Fruit fly (Drosophila melanogaster) whole organism, pupa: ENCODE data around the gene Ccz1.

Source experiments
- CG10348 ChIP-seq: fragments of 200-800 bp; sonication (Bioruptor generic); IDR thresholded peaks from 2 replicates; pipeline ENCODE4 v1.3.6; 2022; ENCODE audit warnings: missing biosample characterization, missing genetic modification characterization
- CG12605 ChIP-seq: fragments of 200-800 bp; sonication (Bioruptor generic); IDR thresholded peaks from 2 replicates; pipeline ENCODE4 v1.3.6; 2022; ENCODE audit warnings: missing biosample characterization, missing genetic modification characterization
- CG13204 ChIP-seq: fragments of 200-800 bp; sonication (Bioruptor generic); optimal IDR thresholded peaks from 2 replicates; lab custom pipeline; 2018; ENCODE audit warnings: missing biosample characterization, mild to moderate bottlenecking, missing genetic modification characterization, moderate library complexity
- CG14655 ChIP-seq: fragments of 200-800 bp; sonication (Bioruptor generic); optimal IDR thresholded peaks from 3 replicates; lab custom pipeline; 2017; ENCODE audit warnings: mild to moderate bottlenecking, missing biosample characterization, missing genetic modification reagents, missing genetic modification characterization
- CG15710 ChIP-seq: fragments of 200-800 bp; sonication (Bioruptor generic); optimal IDR thresholded peaks from 2 replicates; lab custom pipeline; 2018; ENCODE audit warnings: missing biosample characterization, mild to moderate bottlenecking, missing genetic modification characterization, moderate library complexity
- CG17806 ChIP-seq: fragments of 200-800 bp; sonication (Bioruptor generic); optimal IDR thresholded peaks from 2 replicates; lab custom pipeline; 2018; ENCODE audit warnings: missing biosample characterization, mild to moderate bottlenecking, missing genetic modification characterization, moderate library complexity
- CG32121 ChIP-seq: fragments of 200-800 bp; sonication (Bioruptor generic); IDR thresholded peaks from 2 replicates; pipeline ENCODE4 v1.3.6; 2022; ENCODE audit warnings: missing biosample characterization, missing genetic modification characterization
- CG34367 ChIP-seq: fragments of 200-800 bp; sonication (Bioruptor generic); optimal IDR thresholded peaks from 2 replicates; lab custom pipeline; 2018; ENCODE audit warnings: missing biosample characterization, mild to moderate bottlenecking, missing genetic modification characterization
- CG4496 ChIP-seq: fragments of 200-800 bp; sonication (Bioruptor generic); IDR thresholded peaks from 3 replicates; pipeline ENCODE4 v1.3.6; 2022; ENCODE audit warnings: missing biosample characterization, missing genetic modification characterization
- CG8159 ChIP-seq: fragments of 200-800 bp; sonication (Bioruptor generic); optimal IDR thresholded peaks from 3 replicates; lab custom pipeline; 2018; ENCODE audit warnings: missing biosample characterization, mild to moderate bottlenecking, missing genetic modification characterization, moderate library complexity
- CG8301 ChIP-seq: fragments of 200-800 bp; sonication (Bioruptor generic); optimal IDR thresholded peaks from 2 replicates; lab custom pipeline; 2018; ENCODE audit warnings: missing biosample characterization, mild to moderate bottlenecking, missing genetic modification characterization
- CG9948 ChIP-seq: fragments of 200-800 bp; sonication (Bioruptor generic); optimal IDR thresholded peaks from 2 replicates; lab custom pipeline; 2018; ENCODE audit warnings: missing biosample characterization, mild to moderate bottlenecking, missing genetic modification characterization, moderate library complexity
- D1 ChIP-seq: fragments of 200-800 bp; sonication (Bioruptor generic); optimal IDR thresholded peaks from 2 replicates; lab custom pipeline; 2018; ENCODE audit warnings: missing biosample characterization, mild to moderate bottlenecking, missing genetic modification characterization, moderate library complexity
- EcR ChIP-seq: fragments of 200-800 bp; sonication (Bioruptor generic); optimal IDR thresholded peaks from 3 replicates; lab custom pipeline; 2019; ENCODE audit warnings: missing biosample characterization, missing genetic modification characterization, mild to moderate bottlenecking, moderate library complexity, missing genetic modification reagents
- Ets98B ChIP-seq: fragments of 200-800 bp; sonication (Bioruptor generic); IDR thresholded peaks from 2 replicates; pipeline ENCODE4 v1.3.6; 2022; ENCODE audit warnings: missing biosample characterization, missing genetic modification characterization
- Pif1A ChIP-seq: fragments of 200-800 bp; sonication (Bioruptor generic); optimal IDR thresholded peaks from 3 replicates; lab custom pipeline; 2016; ENCODE audit warnings: missing biosample characterization, missing genetic modification characterization
- Pif1B ChIP-seq: fragments of 200-800 bp; sonication (Bioruptor generic); optimal IDR thresholded peaks from 3 replicates; lab custom pipeline; 2016; ENCODE audit warnings: missing biosample characterization, missing genetic modification characterization
- Snoo ChIP-seq: fragments of 200-800 bp; sonication (Bioruptor generic); optimal IDR thresholded peaks from 3 replicates; lab custom pipeline; 2017; ENCODE audit warnings: missing biosample characterization, mild to moderate bottlenecking, missing genetic modification characterization, inconsistent platforms
- fd96Ca ChIP-seq: fragments of 200-800 bp; sonication (Bioruptor generic); IDR thresholded peaks from 3 replicates; pipeline ENCODE4 v1.3.6; 2022; ENCODE audit warnings: missing biosample characterization, missing genetic modification characterization
- gl ChIP-seq: fragments of 200-800 bp; sonication (Bioruptor generic); optimal IDR thresholded peaks from 2 replicates; lab custom pipeline; 2018; ENCODE audit warnings: missing biosample characterization, mild to moderate bottlenecking, missing genetic modification characterization
- rn ChIP-seq: fragments of 200-800 bp; sonication (Bioruptor generic); IDR thresholded peaks from 2 replicates; pipeline ENCODE4 v1.3.6; 2022; ENCODE audit warnings: missing biosample characterization, missing genetic modification characterization

The Ccz1 gene

dm6 chr3L:3933599-3933998 is 34.6 kb upstream of the Ccz1 start:
- TF ChIP-seq CG8301 (tag; lab: Kevin White, UChicago) (no peak), CG17806 (tag; lab: Kevin White, UChicago) (no peak), CG4496 (peak; percentile 66; the same call in 2 of the 3 replicates), Snoo (tag; lab: Kevin White, UChicago) (no peak), Pif1A (GFP tag; lab: Kevin White, UChicago) (peak; percentile 52), CG14655 (GFP tag; lab: Kevin White, UChicago) (peak; percentile 9), Pif1B (no peak), gl (tag; lab: Kevin White, UChicago) (no peak), rn (GFP tag; lab: Robert Waterston, UW) (no peak), EcR (GFP tag; lab: Kevin White, UChicago) (no peak), fd96Ca (GFP tag; lab: Robert Waterston, UW) (peak; percentile 58; the same call in 2 of the 3 replicates), D1 (tag; lab: Kevin White, UChicago) (no peak), CG15710 (tag; lab: Kevin White, UChicago) (no peak), CG9948 (tag; lab: Kevin White, UChicago) (no peak), CG10348 (GFP tag; lab: Robert Waterston, UW) (no peak), CG32121 (GFP tag; lab: Robert Waterston, UW) (peak; percentile 53), CG34367 (tag; lab: Kevin White, UChicago) (no peak), Ets98B (GFP tag; lab: Robert Waterston, UW) (peak; percentile 76), CG8159 (tag; lab: Kevin White, UChicago) (no peak), CG13204 (GFP tag; lab: Kevin White, UChicago) (no peak), CG12605 (GFP tag; lab: Robert Waterston, UW) (peak; percentile 88)

DNA sequence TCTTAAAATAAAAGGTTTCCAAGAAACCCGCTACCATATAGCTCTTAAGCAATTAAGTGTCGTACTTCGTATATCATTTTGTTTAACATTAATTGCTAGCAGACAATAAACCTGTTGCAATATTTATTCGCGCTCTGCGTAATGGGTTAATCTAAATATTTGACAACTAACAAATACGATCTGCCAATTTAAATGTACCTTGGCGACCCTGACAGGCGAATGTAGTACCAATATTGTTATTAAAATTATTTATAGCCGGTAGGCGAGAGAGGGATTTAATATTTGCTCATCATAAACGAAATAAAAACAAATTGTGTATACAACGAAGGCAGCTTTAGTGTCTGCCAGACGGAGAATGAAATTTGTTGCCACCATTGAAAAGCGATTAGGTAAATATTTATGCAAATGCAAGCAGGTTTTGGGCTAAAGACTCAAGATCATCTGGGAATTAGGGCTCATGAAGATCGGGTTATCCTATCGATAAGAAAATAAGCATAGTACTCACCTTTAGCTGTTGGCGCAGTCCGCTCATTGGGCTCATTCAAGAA is 33.9 kb upstream of the Ccz1 start:
- TF ChIP-seq CG9948 (tag; lab: Kevin White, UChicago) (no peak), fd96Ca (GFP tag; lab: Robert Waterston, UW) (no peak), CG15710 (tag; lab: Kevin White, UChicago) (no peak), Pif1A (GFP tag; lab: Kevin White, UChicago) (no peak), Snoo (tag; lab: Kevin White, UChicago) (no peak), D1 (tag; lab: Kevin White, UChicago) (no peak), EcR (GFP tag; lab: Kevin White, UChicago) (no peak), CG8159 (tag; lab: Kevin White, UChicago) (no peak), CG10348 (GFP tag; lab: Robert Waterston, UW) (no peak), CG12605 (GFP tag; lab: Robert Waterston, UW) (no peak), CG34367 (tag; lab: Kevin White, UChicago) (no peak), rn (GFP tag; lab: Robert Waterston, UW) (no peak), CG32121 (GFP tag; lab: Robert Waterston, UW) (no peak), CG13204 (GFP tag; lab: Kevin White, UChicago) (no peak), gl (tag; lab: Kevin White, UChicago) (no peak), CG14655 (GFP tag; lab: Kevin White, UChicago) (no peak), CG4496 (no peak), CG17806 (tag; lab: Kevin White, UChicago) (no peak), Pif1B (no peak), Ets98B (GFP tag; lab: Robert Waterston, UW) (no peak)

- TF ChIP-seq Pif1B, result no peak
- TF ChIP-seq CG14655 (GFP tag; lab: Kevin White, UChicago), result no peak
- TF ChIP-seq CG10348 (GFP tag; lab: Robert Waterston, UW), result no peak
- TF ChIP-seq CG34367 (tag; lab: Kevin White, UChicago), result no peak
- no peak for TF ChIP-seq Ets98B (GFP tag; lab: Robert Waterston, UW)
- TF ChIP-seq Pif1A (GFP tag; lab: Kevin White, UChicago), result no peak
- TF ChIP-seq fd96Ca (GFP tag; lab: Robert Waterston, UW), result no peak
- no peak for TF ChIP-seq CG15710 (tag; lab: Kevin White, UChicago)
- no peak for TF ChIP-seq CG4496
- no peak for TF ChIP-seq CG13204 (GFP tag; lab: Kevin White, UChicago)
- no peak for TF ChIP-seq gl (tag; lab: Kevin White, UChicago)
- TF ChIP-seq, all 21 proteins: peak for 0
Observed at dm6 chr3L:3931778-3932177, 32.8 kb upstream of the Ccz1 start.

DNA sequence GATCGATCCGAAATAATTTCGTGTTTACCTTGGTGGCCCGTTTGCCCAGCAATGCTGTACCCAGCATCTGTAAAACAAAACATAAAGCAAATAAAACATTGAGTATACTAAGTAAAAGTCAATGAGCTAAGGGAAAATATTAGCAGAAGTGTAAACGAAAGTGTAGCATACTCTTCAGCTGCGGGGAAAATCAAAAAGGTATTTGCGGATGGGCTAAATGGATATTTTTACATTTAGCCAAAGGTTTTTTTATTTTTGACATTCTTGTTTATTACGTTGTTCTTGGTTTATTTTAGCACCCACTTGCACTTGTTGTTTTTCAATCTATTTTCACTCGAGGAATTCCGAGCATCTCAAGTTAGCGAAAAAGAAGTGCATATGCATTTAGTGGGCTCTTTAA is 32.0 kb upstream of the Ccz1 start:
- TF ChIP-seq CG4496, result 0 out of 3 replicates have a peak, but pooled peaks have one; percentile 52
- TF ChIP-seq CG10348 (GFP tag; lab: Robert Waterston, UW), result no peak
- TF ChIP-seq EcR (GFP tag; lab: Kevin White, UChicago), result peak; percentile 3
- TF ChIP-seq CG32121 (GFP tag; lab: Robert Waterston, UW), result peak; percentile 53
- no peak for TF ChIP-seq CG15710 (tag; lab: Kevin White, UChicago)

DNA sequence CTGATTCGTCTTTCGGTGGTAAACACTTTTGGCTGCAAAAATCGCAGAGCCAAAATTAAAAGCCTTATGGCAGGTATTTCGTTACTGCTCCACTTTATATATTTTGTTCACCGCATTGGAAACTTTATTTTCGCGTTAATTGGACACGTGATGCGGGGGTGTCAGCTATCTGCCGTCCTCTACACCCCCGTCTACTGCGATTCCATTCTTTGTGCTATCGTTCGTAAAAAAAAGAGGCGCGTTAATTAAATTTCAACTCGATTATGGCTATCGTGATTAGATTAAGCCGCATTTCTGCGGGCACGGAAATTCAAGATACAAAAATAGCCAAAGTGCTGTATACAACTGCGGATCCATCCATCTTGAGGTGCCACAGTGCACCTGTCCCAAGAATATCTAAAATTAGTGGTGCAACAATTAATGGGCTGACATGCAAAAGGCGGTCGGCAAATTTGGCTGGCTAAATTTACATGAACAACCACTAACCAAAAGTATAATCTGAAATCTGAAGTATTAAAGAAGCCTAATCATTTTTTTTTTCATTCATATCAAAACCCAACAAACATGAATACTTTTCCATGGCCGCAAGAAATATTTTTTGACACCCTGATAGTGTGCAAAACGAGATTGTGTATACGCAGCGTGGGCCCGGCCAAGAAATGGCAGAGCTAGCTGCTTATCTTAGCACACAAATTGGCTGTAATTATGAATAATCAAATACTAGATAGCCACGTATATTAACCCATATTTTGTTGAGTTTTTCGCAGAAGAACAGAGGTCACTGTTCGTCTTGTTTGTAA is 31.2 kb upstream of the Ccz1 start:
- no peak for TF ChIP-seq gl (tag; lab: Kevin White, UChicago)
- TF ChIP-seq CG9948 (tag; lab: Kevin White, UChicago), result no peak
- no peak for TF ChIP-seq CG13204 (GFP tag; lab: Kevin White, UChicago)
- no peak for TF ChIP-seq CG34367 (tag; lab: Kevin White, UChicago)
- TF ChIP-seq CG8159 (tag; lab: Kevin White, UChicago), result no peak
- TF ChIP-seq EcR (GFP tag; lab: Kevin White, UChicago), result no peak
- TF ChIP-seq CG15710 (tag; lab: Kevin White, UChicago), result no peak
- TF ChIP-seq Pif1A (GFP tag; lab: Kevin White, UChicago), result no peak
- TF ChIP-seq CG32121 (GFP tag; lab: Robert Waterston, UW), result no peak
- no peak for TF ChIP-seq Snoo (tag; lab: Kevin White, UChicago)
- no peak for TF ChIP-seq CG4496
- no peak for TF ChIP-seq D1 (tag; lab: Kevin White, UChicago)
- no peak for TF ChIP-seq Pif1B
- no peak for TF ChIP-seq CG17806 (tag; lab: Kevin White, UChicago)
- TF ChIP-seq fd96Ca (GFP tag; lab: Robert Waterston, UW), result no peak
- TF ChIP-seq, all 21 proteins: peak for 0
